Fruit fly (Drosophila melanogaster): ENCODE results near the gene CG15200.

dm6 chrX:11144575-11144974, 38.2 kb upstream of the CG15200 start:
- TF ChIP-seq EcR (GFP tag; optimal IDR thresholded peaks at IDR 0.05) (no peak), psq (optimal IDR thresholded peaks at IDR 0.05) (no peak), pan (optimal IDR thresholded peaks at IDR 0.05) (no peak), usp (GFP tag; optimal IDR thresholded peaks at IDR 0.05) (no peak)

Data from whole organism.